Fruit fly (Drosophila melanogaster) whole organism, prepupa: ENCODE measurements around the gene CG31465.

Experiments
- Blimp-1 ChIP-seq: fragments of 200-800 bp; sonication (Bioruptor generic); optimal IDR thresholded peaks from 3 replicates; lab custom pipeline; 2017; ENCODE audit warnings: missing biosample characterization, missing genetic modification characterization, mild to moderate bottlenecking, moderate library complexity, missing genetic modification reagents
- CG10631 ChIP-seq: fragments of 200-800 bp; sonication (Bioruptor generic); optimal IDR thresholded peaks from 2 replicates; lab custom pipeline; 2016; ENCODE audit warnings: missing biosample characterization, missing genetic modification characterization
- CG10669 ChIP-seq: fragments of 200-800 bp; sonication (Bioruptor generic); optimal IDR thresholded peaks from 3 replicates; lab custom pipeline; 2018; ENCODE audit warnings: missing biosample characterization, mild to moderate bottlenecking, missing genetic modification characterization, moderate library complexity
- CG11902 ChIP-seq: fragments of 200-800 bp; sonication (Bioruptor generic); optimal IDR thresholded peaks from 3 replicates; lab custom pipeline; 2016; ENCODE audit warnings: missing biosample characterization, missing genetic modification characterization
- CG15336 ChIP-seq: fragments of 200-800 bp; sonication (Bioruptor generic); IDR thresholded peaks from 2 replicates; pipeline ENCODE4 v1.3.6; 2022; ENCODE audit warnings: missing biosample characterization, missing genetic modification characterization
- CG16779 ChIP-seq: fragments of 200-800 bp; sonication (Bioruptor generic); optimal IDR thresholded peaks from 3 replicates; lab custom pipeline; 2017; ENCODE audit warnings: missing biosample characterization, mild to moderate bottlenecking, missing genetic modification characterization
- CG3032 ChIP-seq: fragments of 200-800 bp; optimal IDR thresholded peaks from 2 replicates; lab custom pipeline; 2019; ENCODE audit warnings: missing biosample characterization, mild to moderate bottlenecking, missing genetic modification characterization, moderate library complexity
- CG32006 ChIP-seq: fragments of 200-800 bp; sonication (Bioruptor generic); optimal IDR thresholded peaks from 3 replicates; lab custom pipeline; 2017; ENCODE audit warnings: missing biosample characterization, mild to moderate bottlenecking, missing genetic modification characterization
- CG34406 ChIP-seq: fragments of 200-800 bp; sonication (Bioruptor generic); optimal IDR thresholded peaks from 3 replicates; lab custom pipeline; 2016; ENCODE audit warnings: missing biosample characterization, missing genetic modification characterization
- CG3919 ChIP-seq: fragments of 200-800 bp; sonication (Bioruptor generic); optimal IDR thresholded peaks from 3 replicates; lab custom pipeline; 2016; ENCODE audit warnings: missing biosample characterization, missing genetic modification characterization
- CG4318 ChIP-seq: fragments of 200-800 bp; sonication (Bioruptor generic); optimal IDR thresholded peaks from 3 replicates; lab custom pipeline; 2017; ENCODE audit warnings: missing biosample characterization, mild to moderate bottlenecking, missing genetic modification characterization
- CG6276 ChIP-seq: fragments of 200-800 bp; sonication (Bioruptor generic); optimal IDR thresholded peaks from 2 replicates; lab custom pipeline; 2017; ENCODE audit warnings: missing biosample characterization, mild to moderate bottlenecking, missing genetic modification characterization
- CG6792 ChIP-seq: fragments of 200-800 bp; sonication (Bioruptor generic); optimal IDR thresholded peaks from 3 replicates; lab custom pipeline; 2016; ENCODE audit warnings: missing biosample characterization, missing genetic modification characterization
- CG6808 ChIP-seq: fragments of 200-800 bp; sonication (Bioruptor generic); optimal IDR thresholded peaks from 3 replicates; lab custom pipeline; 2017; ENCODE audit warnings: missing biosample characterization, missing genetic modification characterization, mild to moderate bottlenecking, moderate library complexity, missing genetic modification reagents
- CG6854 ChIP-seq: fragments of 200-800 bp; sonication (Bioruptor generic); optimal IDR thresholded peaks from 2 replicates; lab custom pipeline; 2017; ENCODE audit warnings: missing biosample characterization, mild to moderate bottlenecking, missing genetic modification characterization
- CG7368 ChIP-seq: fragments of 200-800 bp; sonication (Bioruptor generic); optimal IDR thresholded peaks from 3 replicates; lab custom pipeline; 2016; ENCODE audit warnings: missing biosample characterization, missing genetic modification characterization
- CG8119 ChIP-seq: fragments of 200-800 bp; sonication (Bioruptor generic); IDR thresholded peaks from 3 replicates; pipeline ENCODE4 v1.3.6; 2022; ENCODE audit warnings: missing biosample characterization, missing genetic modification characterization
- CG8319 ChIP-seq: fragments of 200-800 bp; sonication (Bioruptor generic); optimal IDR thresholded peaks from 3 replicates; lab custom pipeline; 2016; ENCODE audit warnings: missing biosample characterization, missing genetic modification characterization
- CG8632 ChIP-seq: fragments of 200-800 bp; sonication (Bioruptor generic); optimal IDR thresholded peaks from 3 replicates; lab custom pipeline; 2016; ENCODE audit warnings: missing biosample characterization, missing genetic modification characterization
- Eip78C ChIP-seq: fragments of 200-800 bp; sonication (Bioruptor generic); peaks from one replicate; lab custom pipeline; 2016; ENCODE audit warnings: missing biosample characterization, missing genetic modification characterization
- Eip93F ChIP-seq: fragments of 200-800 bp; sonication (Bioruptor generic); optimal IDR thresholded peaks from 2 replicates; lab custom pipeline; 2016; ENCODE audit warnings: missing biosample characterization, mild to moderate bottlenecking, missing genetic modification characterization
- Ets21C ChIP-seq: fragments of 200-800 bp; sonication (Bioruptor generic); optimal IDR thresholded peaks from 3 replicates; lab custom pipeline; 2016; ENCODE audit warnings: missing biosample characterization, missing genetic modification characterization
- Gug ChIP-seq: fragments of 200-800 bp; sonication (Bioruptor generic); IDR thresholded peaks from 2 replicates; pipeline ENCODE4 v1.3.6; 2022; ENCODE audit warnings: missing biosample characterization, missing genetic modification characterization
- Hr38 ChIP-seq: sonication (Bioruptor generic); optimal IDR thresholded peaks from 2 replicates; lab custom pipeline; 2016; ENCODE audit warnings: missing biosample characterization, missing genetic modification characterization
- Lpt ChIP-seq: fragments of 200-800 bp; sonication (Bioruptor generic); optimal IDR thresholded peaks from 3 replicates; lab custom pipeline; 2016; ENCODE audit warnings: missing biosample characterization, missing genetic modification characterization
- Met ChIP-seq: fragments of 200-800 bp; sonication (Bioruptor generic); optimal IDR thresholded peaks from 3 replicates; lab custom pipeline; 2016; ENCODE audit warnings: missing biosample characterization, missing genetic modification characterization
- OdsH ChIP-seq: fragments of 200-800 bp; sonication (Bioruptor generic); optimal IDR thresholded peaks from 3 replicates; lab custom pipeline; 2016; ENCODE audit warnings: missing biosample characterization, missing genetic modification characterization
- Smox ChIP-seq: fragments of 200-800 bp; sonication (Bioruptor generic); optimal IDR thresholded peaks from 3 replicates; lab custom pipeline; 2016; ENCODE audit warnings: missing biosample characterization, missing genetic modification characterization
- Sox102F ChIP-seq: fragments of 200-800 bp; sonication (Bioruptor generic); optimal IDR thresholded peaks from 2 replicates; lab custom pipeline; 2016; ENCODE audit warnings: missing biosample characterization, mild to moderate bottlenecking, missing genetic modification characterization
- Sox15 ChIP-seq: fragments of 200-800 bp; sonication (Bioruptor generic); optimal IDR thresholded peaks from 3 replicates; lab custom pipeline; 2016; ENCODE audit warnings: missing biosample characterization, missing genetic modification characterization
- achi ChIP-seq: fragments of 200-800 bp; sonication (Bioruptor generic); optimal IDR thresholded peaks from 3 replicates; lab custom pipeline; 2016; ENCODE audit warnings: missing biosample characterization, missing genetic modification characterization
- acj6 ChIP-seq: fragments of 200-800 bp; sonication (Bioruptor generic); optimal IDR thresholded peaks from 3 replicates; lab custom pipeline; 2016; ENCODE audit warnings: missing biosample characterization, missing genetic modification characterization
- cyc ChIP-seq: fragments of 200-800 bp; sonication (Bioruptor generic); optimal IDR thresholded peaks from 3 replicates; lab custom pipeline; 2016; ENCODE audit warnings: missing biosample characterization, missing genetic modification characterization
- dac ChIP-seq: fragments of 200-800 bp; sonication (Bioruptor generic); optimal IDR thresholded peaks from 2 replicates; lab custom pipeline; 2017; ENCODE audit warnings: missing biosample characterization, mild to moderate bottlenecking, missing genetic modification characterization
- eg ChIP-seq: fragments of 200-800 bp; sonication (Bioruptor generic); IDR thresholded peaks from 3 replicates; pipeline ENCODE4 v1.3.6; 2022; ENCODE audit warnings: missing biosample characterization, missing genetic modification characterization
- esn ChIP-seq: fragments of 200-800 bp; sonication (Bioruptor generic); optimal IDR thresholded peaks from 2 replicates; lab custom pipeline; 2016; ENCODE audit warnings: missing biosample characterization, mild to moderate bottlenecking, missing genetic modification characterization, moderate library complexity
- fd59A ChIP-seq: fragments of 200-800 bp; sonication (Bioruptor generic); optimal IDR thresholded peaks from 2 replicates; lab custom pipeline; 2017; ENCODE audit warnings: missing biosample characterization, mild to moderate bottlenecking, missing genetic modification characterization, missing genetic modification reagents
- fd85E ChIP-seq: fragments of 200-800 bp; sonication (Bioruptor generic); optimal IDR thresholded peaks from 3 replicates; lab custom pipeline; 2016; ENCODE audit warnings: missing biosample characterization, missing genetic modification characterization
- net ChIP-seq: fragments of 200-800 bp; sonication (Bioruptor generic); optimal IDR thresholded peaks from 3 replicates; lab custom pipeline; 2016; ENCODE audit warnings: missing biosample characterization, missing genetic modification characterization
- pdm3 ChIP-seq: fragments of 200-800 bp; sonication (Bioruptor generic); optimal IDR thresholded peaks from 3 replicates; lab custom pipeline; 2016; ENCODE audit warnings: missing biosample characterization, missing genetic modification characterization
- salr ChIP-seq, 2 experiments: fragments of 200-800 bp; sonication (Bioruptor generic); optimal IDR thresholded peaks; 3 replicates each; lab custom pipeline; 2016 to 2018; ENCODE audit warnings: missing biosample characterization in 2 of 2, missing genetic modification characterization in 2 of 2, mild to moderate bottlenecking in 1 of 2
- spab ChIP-seq: fragments of 200-800 bp; sonication (Bioruptor generic); optimal IDR thresholded peaks from 2 replicates; lab custom pipeline; 2017; ENCODE audit warnings: missing biosample characterization, mild to moderate bottlenecking, missing genetic modification characterization, missing genetic modification reagents
- svp ChIP-seq: fragments of 200-800 bp; sonication (Bioruptor generic); peaks from one replicate; lab custom pipeline; 2016; ENCODE audit warnings: missing biosample characterization, missing genetic modification characterization
- topi ChIP-seq: fragments of 200-800 bp; sonication (Bioruptor generic); optimal IDR thresholded peaks from 3 replicates; lab custom pipeline; 2016; ENCODE audit warnings: missing biosample characterization, missing genetic modification characterization
- vri ChIP-seq: fragments of 200-800 bp; sonication (Bioruptor generic); optimal IDR thresholded peaks from 3 replicates; lab custom pipeline; 2016; ENCODE audit warnings: missing biosample characterization, mild to moderate bottlenecking, missing genetic modification characterization

Gene CG31465

dm6 chr3R:21849988-21850460 is 30.6 kb upstream of the CG31465 start (continued):
- TF ChIP-seq CG15336 (peak; percentile 53), CG8632 (no peak), CG7368 (no peak), Met (GFP tag; lab: Kevin White, UChicago) (peak; percentile 13), salr (GFP tag; optimal IDR thresholded peaks at IDR 0.05; lab: Kevin White, UChicago) (peak in 1 of 2 experiments; percentile 55), esn (peak; percentile 42), Eip78C (GFP tag; lab: Kevin White, UChicago) (peak; percentile 74), CG3919 (GFP tag; lab: Kevin White, UChicago) (no peak), pdm3 (GFP tag; lab: Kevin White, UChicago) (peak; percentile 46), spab (GFP tag; lab: Kevin White, UChicago) (peak; percentile 1), eg (GFP tag; lab: Robert Waterston, UW) (peak; percentile 60), Blimp-1 (GFP tag; lab: Kevin White, UChicago) (no peak), CG3032 (peak; percentile 9), CG10669 (GFP tag; lab: Kevin White, UChicago) (no peak)

dm6 chr3R:21851592-21852578 is 28.7 kb upstream of the CG31465 start:
- TF ChIP-seq CG10631 (no peak), CG8632 (no peak), topi (GFP tag; lab: Kevin White, UChicago) (no peak), CG6808 (no peak), svp (GFP tag; lab: Kevin White, UChicago) (peak; percentile 86), Sox102F (GFP tag; lab: Kevin White, UChicago) (no peak), Eip78C (GFP tag; lab: Kevin White, UChicago) (peak; percentile 8), CG16779 (tag; lab: Kevin White, UChicago) (no peak)

dm6 chr3R:21852579-21853233 is 27.9 kb upstream of the CG31465 start:
- TF ChIP-seq pdm3 (GFP tag; lab: Kevin White, UChicago) (peak; percentile 27), CG3032 (no peak), net (GFP tag; lab: Kevin White, UChicago) (no peak), spab (GFP tag; lab: Kevin White, UChicago) (peak; percentile 30), Hr38 (GFP tag; lab: Kevin White, UChicago) (no peak), cyc (GFP tag; lab: Kevin White, UChicago) (no peak), Gug (no peak), dac (GFP tag; lab: Kevin White, UChicago) (no peak), fd85E (GFP tag; lab: Kevin White, UChicago) (no peak), esn (peak; percentile 28), CG8319 (GFP tag; lab: Kevin White, UChicago) (no peak), CG32006 (peak; percentile 66), Eip93F (no peak), Ets21C (GFP tag; lab: Kevin White, UChicago) (no peak), OdsH (no peak), acj6 (GFP tag; lab: Kevin White, UChicago) (peak; percentile 23), Sox15 (GFP tag; lab: Kevin White, UChicago) (no peak), CG4318 (no peak), CG6276 (GFP tag; lab: Kevin White, UChicago) (peak; percentile 21), vri (peak; percentile 40), CG6854 (GFP tag; lab: Kevin White, UChicago) (peak; percentile 2), CG8119 (0 out of 3 replicates have a peak, but pooled peaks have one; percentile 12), Smox (GFP tag; lab: Kevin White, UChicago) (no peak), CG34406 (GFP tag; lab: Kevin White, UChicago) (no peak), CG11902 (GFP tag; lab: Kevin White, UChicago) (no peak), Lpt (GFP tag; lab: Kevin White, UChicago) (peak; percentile 3), CG7368 (no peak), CG6792 (GFP tag; lab: Kevin White, UChicago) (no peak), CG10669 (GFP tag; lab: Kevin White, UChicago) (peak; percentile 48), fd59A (peak; percentile 26), achi (no peak), svp (GFP tag; lab: Kevin White, UChicago) (no peak), topi (GFP tag; lab: Kevin White, UChicago) (no peak)
